Comparison of ENCODE assay signal across 3 worm cellular contexts in the genomic region with DNA sequence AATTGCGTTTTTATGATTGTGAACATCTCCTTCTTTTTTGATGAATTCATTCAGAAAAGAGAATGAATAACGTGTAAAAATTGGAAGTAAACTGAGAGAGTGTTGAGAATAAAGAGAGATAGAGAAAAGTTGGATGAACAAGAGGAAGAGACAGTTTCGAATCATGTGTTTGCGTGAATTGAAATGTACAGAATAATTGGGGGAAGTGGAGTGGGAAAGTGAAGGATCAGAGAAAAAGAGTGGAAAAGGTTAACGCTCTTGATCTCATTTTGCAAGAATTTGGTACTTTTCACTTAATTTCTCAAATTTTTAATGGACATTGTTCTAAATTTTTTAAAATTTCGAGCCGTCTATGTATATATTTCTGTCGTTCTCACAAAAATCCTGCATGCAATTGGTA.
TF ChIP-seq lines count a peak whose summit lies in the region.

No protein-coding gene starts in this region.

TF ChIP-seq in whole organism, L1 larva, 84 proteins besides CTCF, POLR2A, EP300 and RAD21:
- TF ChIP-seq elt-3 (tag; optimal IDR thresholded peaks at IDR 0.05; lab: Kevin White, UChicago), result peak in 1 of 6 experiments; percentile 27
- TF ChIP-seq mep-1 (tag; optimal IDR thresholded peaks at IDR 0.05; lab: Kevin White, UChicago), result peak; percentile 32
- no peak for TF ChIP-seq lir-3 (tag; optimal IDR thresholded peaks at IDR 0.05; lab: Kevin White, UChicago; ENCODE audit: poor library complexity)
- TF ChIP-seq nhr-47 (tag; optimal IDR thresholded peaks at IDR 0.05; lab: Kevin White, UChicago), result no peak
- TF ChIP-seq nhr-20 (tag; optimal IDR thresholded peaks at IDR 0.05; lab: Kevin White, UChicago), result peak; percentile 3
- TF ChIP-seq lin-35 (GFP tag; optimal IDR thresholded peaks at IDR 0.05; lab: Kevin White, UChicago), result peak in 1 of 2 experiments; percentile 26
- TF ChIP-seq lin-14 (GFP tag; optimal IDR thresholded peaks at IDR 0.05; lab: Kevin White, UChicago), result peak; percentile 64
- TF ChIP-seq nhr-85 (tag; lab: Kevin White, UChicago), result peak; percentile 74
- no peak for TF ChIP-seq ceh-82 (tag; optimal IDR thresholded peaks at IDR 0.05; lab: Kevin White, UChicago)
- peak in 1 of 2 experiments; percentile 23 for TF ChIP-seq lsy-2 (tag; optimal IDR thresholded peaks at IDR 0.05; lab: Kevin White, UChicago)
- TF ChIP-seq snu-23 (GFP tag; optimal IDR thresholded peaks at IDR 0.05; lab: Kevin White, UChicago), result peak; percentile 22
- TF ChIP-seq hlh-17 (GFP tag; optimal IDR thresholded peaks at IDR 0.05; lab: Kevin White, UChicago; ENCODE audit: borderline replicate concordance), result no peak
- TF ChIP-seq blmp-1 (tag; optimal IDR thresholded peaks at IDR 0.05; lab: Kevin White, UChicago), result peak; percentile 87

TF ChIP-seq in whole organism, L2 larva, 48 proteins besides CTCF, POLR2A, EP300 and RAD21:
- no peak for TF ChIP-seq ama-1 (optimal IDR thresholded peaks at IDR 0.05; lab: Kevin White, UChicago)
- TF ChIP-seq nhr-129 (tag; optimal IDR thresholded peaks at IDR 0.05; lab: Kevin White, UChicago), result peak; percentile 19

TF ChIP-seq in whole organism, L3 larva, 47 proteins besides CTCF, POLR2A, EP300 and RAD21:
- TF ChIP-seq nhr-25 (tag; optimal IDR thresholded peaks at IDR 0.05; lab: Kevin White, UChicago) (peak; percentile 2), jun-1 (tag; optimal IDR thresholded peaks at IDR 0.05; lab: Kevin White, UChicago) (no peak), nhr-67 (tag; optimal IDR thresholded peaks at IDR 0.05; lab: Kevin White, UChicago) (no peak), nhr-28 (tag; optimal IDR thresholded peaks at IDR 0.05; lab: Kevin White, UChicago) (no peak), nhr-23 (tag; optimal IDR thresholded peaks at IDR 0.05; lab: Kevin White, UChicago) (peak; percentile 63), ztf-4 (tag; optimal IDR thresholded peaks at IDR 0.05; lab: Kevin White, UChicago) (no peak), elt-1 (tag; optimal IDR thresholded peaks at IDR 0.05; lab: Kevin White, UChicago) (no peak), eor-1 (tag; optimal IDR thresholded peaks at IDR 0.05; lab: Kevin White, UChicago) (no peak), ceh-82 (tag; optimal IDR thresholded peaks at IDR 0.05; lab: Kevin White, UChicago) (no peak), pqm-1 (tag; optimal IDR thresholded peaks at IDR 0.05; lab: Kevin White, UChicago) (no peak)
